Fruit fly (Drosophila melanogaster): Measurements from ENCODE around the gene CG13458.

Gene CG13458

DNA sequence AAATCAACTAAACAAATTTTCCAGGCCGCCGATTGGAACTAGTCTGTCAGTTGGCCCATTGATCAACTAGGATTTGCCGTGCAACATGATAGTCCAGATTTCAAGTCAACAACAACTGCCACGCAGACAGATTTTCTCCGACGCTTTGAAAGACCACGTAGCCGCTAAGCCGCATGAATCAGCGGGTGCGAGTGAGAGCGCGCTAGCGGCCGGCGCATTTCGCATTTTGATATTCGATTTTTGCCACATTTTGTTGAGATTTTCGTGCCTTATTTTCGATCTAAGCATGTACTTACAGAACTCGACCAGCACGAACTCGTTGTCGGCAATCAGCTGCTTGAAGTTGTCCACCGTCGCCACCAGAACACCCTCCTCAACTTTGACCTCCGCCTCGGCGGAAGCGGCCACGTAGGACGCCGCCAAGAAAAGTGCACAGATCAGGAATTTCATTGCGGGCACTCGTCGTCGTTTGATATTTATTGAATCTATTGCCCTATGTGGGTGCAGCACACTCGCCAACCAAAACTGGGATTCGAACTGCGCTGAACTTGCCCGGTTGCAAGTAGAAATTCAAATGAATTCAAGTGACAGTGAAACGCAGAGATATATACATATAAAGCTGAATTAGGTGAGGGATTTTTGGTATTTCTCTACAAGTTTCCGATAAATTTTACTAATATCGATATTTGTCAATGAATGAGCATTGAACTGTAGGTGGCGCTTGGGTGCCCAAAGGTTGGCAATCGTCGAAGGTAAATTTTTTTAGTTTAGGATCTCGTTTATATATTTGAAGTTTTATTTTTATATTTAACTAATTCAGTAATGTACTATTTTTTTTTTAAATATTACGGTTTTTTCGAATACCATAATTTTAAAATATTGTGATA lies 28.9 kb downstream of the CG13458 start, which contains the start of gene Pdi (continued):
- TF ChIP-seq dsf (GFP tag; optimal IDR thresholded peaks at IDR 0.05; ENCODE audit: borderline replicate concordance) (no peak), Dfd (GFP tag; optimal IDR thresholded peaks at IDR 0.05) (no peak), dl (GFP tag; optimal IDR thresholded peaks at IDR 0.05; ENCODE audit: insufficient read depth in 1 of 2, partially characterized antibody in 2 of 2) (peak in 1 of 2 experiments; percentile 32), HLH106 (tag; optimal IDR thresholded peaks at IDR 0.05) (peak; percentile 26), N (GFP tag; optimal IDR thresholded peaks at IDR 0.05) (no peak), sage (GFP tag; optimal IDR thresholded peaks at IDR 0.05) (no peak), Hr78 (GFP tag; optimal IDR thresholded peaks at IDR 0.05) (no peak)

DNA sequence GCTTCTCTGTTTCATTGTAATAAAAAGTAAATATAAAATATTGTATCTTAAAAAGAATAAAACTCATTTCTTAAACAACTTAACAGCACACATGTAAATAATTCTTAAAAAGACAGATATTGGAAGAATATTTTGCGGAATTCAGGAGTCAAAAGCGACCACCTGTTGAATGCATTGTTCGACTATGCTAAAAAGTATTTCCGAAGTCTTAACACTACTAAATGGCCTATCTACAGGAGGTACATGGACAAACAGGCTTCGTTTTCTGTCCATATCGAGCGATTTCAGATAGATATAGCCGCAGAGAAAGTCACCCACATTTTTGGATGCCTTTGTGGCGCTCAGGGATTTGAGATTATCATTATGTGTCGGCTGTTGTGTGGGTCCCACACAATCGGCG lies 29.8 kb downstream of the CG13458 start:
- TF ChIP-seq CG9705 (GFP tag; optimal IDR thresholded peaks at IDR 0.05): peak; percentile 11
- no peak for TF ChIP-seq sage (GFP tag; optimal IDR thresholded peaks at IDR 0.05)
- TF ChIP-seq HLH106 (tag; optimal IDR thresholded peaks at IDR 0.05): peak; percentile 2
- no peak for TF ChIP-seq Rel (GFP tag; optimal IDR thresholded peaks at IDR 0.05)
- TF ChIP-seq Rel (tag; optimal IDR thresholded peaks at IDR 0.05): no peak
- no peak for TF ChIP-seq pan (optimal IDR thresholded peaks at IDR 0.05)
- no peak for TF ChIP-seq CrebA (GFP tag; optimal IDR thresholded peaks at IDR 0.05; ENCODE audit: borderline replicate concordance)
- TF ChIP-seq Hr83 (GFP tag; optimal IDR thresholded peaks at IDR 0.05; ENCODE audit: poor library complexity, severe bottlenecking): no peak
- no peak for TF ChIP-seq CG32264 (GFP tag; optimal IDR thresholded peaks at IDR 0.05)
- no peak for TF ChIP-seq GATAd (GFP tag; optimal IDR thresholded peaks at IDR 0.05)
- TF ChIP-seq dmrt93B (GFP tag; optimal IDR thresholded peaks at IDR 0.05): no peak
- no peak for TF ChIP-seq Vsx2 (GFP tag; optimal IDR thresholded peaks at IDR 0.05; ENCODE audit: partially characterized antibody)

DNA sequence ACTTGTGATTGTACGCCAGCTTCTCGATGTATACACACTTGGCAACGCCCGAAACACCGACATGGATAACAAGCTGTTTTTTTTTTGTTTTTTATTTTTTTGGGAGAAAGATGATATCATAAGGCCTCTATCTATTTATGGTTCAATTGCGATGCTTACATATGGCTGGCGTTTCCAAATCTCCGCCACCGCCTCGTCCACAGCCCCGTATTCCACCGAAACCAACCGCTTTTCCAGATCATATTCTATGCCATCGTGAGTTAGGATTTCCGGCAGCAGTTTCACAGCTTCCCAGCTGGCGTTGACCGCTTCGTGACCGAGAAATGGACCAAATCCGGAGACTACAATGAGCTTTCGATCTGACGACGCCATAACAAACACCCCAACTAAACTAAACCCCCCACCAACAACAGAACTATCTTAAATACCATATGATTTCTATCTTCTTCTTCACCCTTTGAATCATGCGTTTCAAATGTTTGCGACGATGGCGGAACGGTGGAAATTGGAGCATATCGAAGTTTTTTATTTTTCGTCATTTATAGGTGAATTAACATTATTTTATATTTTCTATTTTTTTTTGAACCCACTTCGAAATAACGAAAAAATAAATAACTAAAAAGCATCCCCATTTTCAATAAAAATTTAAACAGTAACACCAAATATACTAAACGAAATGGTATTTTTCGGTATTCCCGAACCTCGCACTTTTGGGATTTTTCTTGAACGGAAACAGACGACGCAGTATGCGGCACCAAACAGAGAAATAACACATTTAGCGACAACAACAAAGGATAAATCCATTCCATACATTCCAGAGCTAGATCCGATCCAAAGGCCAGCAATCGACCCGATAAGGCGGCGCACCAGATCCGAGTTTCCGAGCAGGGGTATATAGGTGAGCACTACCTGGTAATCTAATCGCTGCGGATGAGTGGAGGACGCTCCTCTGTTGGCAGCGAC lies 30.6 kb downstream of the CG13458 start, which contains the start of the genes CG32147 and Pex3:
TSS of gene CG32147 (minus strand) at position 422 of the 963 bp plus-strand sequence.
TSS of gene Pex3 (plus strand) at position 718 of the 963 bp plus-strand sequence.
- TF ChIP-seq psq (GFP tag; optimal IDR thresholded peaks at IDR 0.05): no peak
- peak; percentile 22 for TF ChIP-seq woc (GFP tag; optimal IDR thresholded peaks at IDR 0.05)
- TF ChIP-seq CrebA (GFP tag; optimal IDR thresholded peaks at IDR 0.05; ENCODE audit: borderline replicate concordance): no peak
- no peak for TF ChIP-seq dsf (GFP tag; optimal IDR thresholded peaks at IDR 0.05; ENCODE audit: borderline replicate concordance)
- TF ChIP-seq Jra (GFP tag; optimal IDR thresholded peaks at IDR 0.05): peak; percentile 5
- peak; percentile 32 for TF ChIP-seq h (GFP tag; optimal IDR thresholded peaks at IDR 0.05)
- TF ChIP-seq Abd-B (GFP tag; optimal IDR thresholded peaks at IDR 0.05): no peak
- no peak for TF ChIP-seq Rel (GFP tag; optimal IDR thresholded peaks at IDR 0.05)
- peak; percentile 78 for TF ChIP-seq Rel (tag; optimal IDR thresholded peaks at IDR 0.05)
- no peak for TF ChIP-seq CG32264 (GFP tag; optimal IDR thresholded peaks at IDR 0.05)
- TF ChIP-seq Sp1 (GFP tag; optimal IDR thresholded peaks at IDR 0.05): peak; percentile 6
- TF ChIP-seq br (GFP tag; optimal IDR thresholded peaks at IDR 0.05): no peak
- no peak for TF ChIP-seq OdsH (GFP tag; optimal IDR thresholded peaks at IDR 0.05)
- no peak for TF ChIP-seq Hr83 (GFP tag; optimal IDR thresholded peaks at IDR 0.05; ENCODE audit: poor library complexity, severe bottlenecking)
- no peak for TF ChIP-seq lola (GFP tag; optimal IDR thresholded peaks at IDR 0.05)
- TF ChIP-seq sage (GFP tag; optimal IDR thresholded peaks at IDR 0.05): no peak
- TF ChIP-seq brk (GFP tag; optimal IDR thresholded peaks at IDR 0.05): peak; percentile 57
- TF ChIP-seq Hnf4 (GFP tag; optimal IDR thresholded peaks at IDR 0.05): peak; percentile 32
- peak in 1 of 2 experiments; percentile 15 for TF ChIP-seq foxo (GFP tag; optimal IDR thresholded peaks at IDR 0.05)
- TF ChIP-seq Myc (optimal IDR thresholded peaks at IDR 0.05): no peak
- TF ChIP-seq GATAd (GFP tag; optimal IDR thresholded peaks at IDR 0.05): no peak
- no peak for TF ChIP-seq dl (GFP tag; optimal IDR thresholded peaks at IDR 0.05; ENCODE audit: insufficient read depth in 1 of 2, partially characterized antibody in 2 of 2)

Measured in whole organism, wandering third instar larva.